ENCODE assay signal across 6 worm cellular contexts in the genomic region with DNA sequence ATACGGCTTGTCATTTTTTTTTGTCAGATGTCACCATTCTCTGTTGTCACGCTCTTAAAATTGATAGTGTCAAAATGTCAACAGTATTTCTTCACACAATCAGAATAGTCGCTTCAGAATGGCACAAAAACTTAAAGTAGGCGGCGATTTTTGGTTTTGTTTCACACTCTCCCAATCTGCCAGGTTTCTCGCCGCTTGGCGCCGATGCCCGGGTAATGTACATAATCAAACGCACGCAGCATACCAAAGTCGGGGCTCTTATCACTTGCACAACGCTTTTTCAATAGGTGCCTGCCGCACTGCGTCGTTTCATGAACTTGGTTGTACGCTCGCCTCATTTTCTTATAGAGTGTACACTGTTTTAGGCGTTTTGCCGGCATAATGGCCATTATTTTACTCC.
TF ChIP-seq lines count a peak whose summit lies in the region.

No protein-coding gene starts in this region.

TF ChIP-seq in whole organism, L1 larva, 84 proteins besides CTCF, POLR2A, EP300 and RAD21:
- TF ChIP-seq efl-1 (optimal IDR thresholded peaks at IDR 0.05; lab: Kevin White, UChicago), result no peak
- peak in 1 of 2 experiments; percentile 71 for TF ChIP-seq efl-1 (GFP tag; optimal IDR thresholded peaks at IDR 0.05 in 1 of 2; lab: Kevin White, UChicago)
- TF ChIP-seq aly-2 (tag; optimal IDR thresholded peaks at IDR 0.05; lab: Kevin White, UChicago), result no peak
- TF ChIP-seq elt-2 (tag; optimal IDR thresholded peaks at IDR 0.05; lab: Kevin White, UChicago), result peak; percentile 67
- no peak for TF ChIP-seq nhr-19 (GFP tag; conservative IDR thresholded peaks at IDR 0.05; lab: Robert Waterston, UW)
- peak in 1 of 2 experiments; percentile 3 for TF ChIP-seq lin-35 (GFP tag; optimal IDR thresholded peaks at IDR 0.05; lab: Kevin White, UChicago)

TF ChIP-seq in whole organism, L2 larva, 48 proteins besides CTCF, POLR2A, EP300 and RAD21:
- no peak for TF ChIP-seq dmd-4 (tag; optimal IDR thresholded peaks at IDR 0.05; lab: Kevin White, UChicago)
- no peak for TF ChIP-seq nhr-25 (tag; optimal IDR thresholded peaks at IDR 0.05; lab: Kevin White, UChicago)
- TF ChIP-seq nhr-21 (tag; optimal IDR thresholded peaks at IDR 0.05; lab: Kevin White, UChicago), result no peak
- no peak for TF ChIP-seq mbf-1 (tag; optimal IDR thresholded peaks at IDR 0.05; lab: Kevin White, UChicago)
- TF ChIP-seq fos-1 (tag; optimal IDR thresholded peaks at IDR 0.05; lab: Kevin White, UChicago), result peak; percentile 36
- peak; percentile 22 for TF ChIP-seq gmeb-1 (tag; optimal IDR thresholded peaks at IDR 0.05; lab: Kevin White, UChicago)

TF ChIP-seq in whole organism, L3 larva, 47 proteins besides CTCF, POLR2A, EP300 and RAD21:
- no peak for TF ChIP-seq ceh-9 (tag; optimal IDR thresholded peaks at IDR 0.05; lab: Kevin White, UChicago)
- TF ChIP-seq egl-5 (tag; optimal IDR thresholded peaks at IDR 0.05; lab: Kevin White, UChicago), result no peak
- TF ChIP-seq pqm-1 (tag; optimal IDR thresholded peaks at IDR 0.05; lab: Kevin White, UChicago), result peak; percentile 55
- no peak for TF ChIP-seq ztf-11 (tag; optimal IDR thresholded peaks at IDR 0.05; lab: Kevin White, UChicago)
- no peak for TF ChIP-seq fos-1 (tag; optimal IDR thresholded peaks at IDR 0.05; lab: Kevin White, UChicago)
- TF ChIP-seq lin-15B (tag; optimal IDR thresholded peaks at IDR 0.05; lab: Kevin White, UChicago), result no peak
- TF ChIP-seq unc-39 (tag; optimal IDR thresholded peaks at IDR 0.05; lab: Kevin White, UChicago), result no peak
- TF ChIP-seq nhr-12 (tag; optimal IDR thresholded peaks at IDR 0.05; lab: Kevin White, UChicago), result no peak
- TF ChIP-seq ceh-28 (tag; optimal IDR thresholded peaks at IDR 0.05; lab: Kevin White, UChicago), result no peak
- peak; percentile 87 for TF ChIP-seq elt-2 (tag; optimal IDR thresholded peaks at IDR 0.05; lab: Kevin White, UChicago)
- no peak for TF ChIP-seq mml-1 (tag; optimal IDR thresholded peaks at IDR 0.05; lab: Kevin White, UChicago)
- TF ChIP-seq ztf-4 (tag; optimal IDR thresholded peaks at IDR 0.05; lab: Kevin White, UChicago), result no peak
- TF ChIP-seq egl-27 (tag; optimal IDR thresholded peaks at IDR 0.05; lab: Kevin White, UChicago), result no peak
- no peak for TF ChIP-seq fkh-10 (GFP tag; optimal IDR thresholded peaks at IDR 0.05; lab: Kevin White, UChicago)
- TF ChIP-seq ama-1 (optimal IDR thresholded peaks at IDR 0.05; lab: Kevin White, UChicago), result no peak
- no peak for TF ChIP-seq lsy-12 (tag; optimal IDR thresholded peaks at IDR 0.05; lab: Kevin White, UChicago)

TF ChIP-seq in whole organism, L4 larva, 104 proteins besides CTCF, POLR2A, EP300 and RAD21:
- TF ChIP-seq hif-1 (tag; optimal IDR thresholded peaks at IDR 0.05; lab: Kevin White, UChicago) (peak in 1 of 2 experiments; percentile 41), dve-1 (tag; optimal IDR thresholded peaks at IDR 0.05; lab: Kevin White, UChicago; ENCODE audit: insufficient read depth) (peak; percentile 48), hlh-11 (tag; optimal IDR thresholded peaks at IDR 0.05; lab: Kevin White, UChicago) (peak; percentile 69), mxl-2 (GFP tag; conservative IDR thresholded peaks at IDR 0.05; lab: Robert Waterston, UW) (0 out of 2 replicates have a peak, but pooled peaks have one; percentile 5), mdl-1 (tag; optimal IDR thresholded peaks at IDR 0.05; lab: Kevin White, UChicago) (peak in 1 of 2 experiments; percentile 10), nhr-237 (tag; optimal IDR thresholded peaks at IDR 0.05; lab: Kevin White, UChicago) (no peak), saeg-2 (GFP tag; IDR thresholded peaks at IDR 0.05; lab: Robert Waterston, UW) (no peak), nhr-76 (tag; optimal IDR thresholded peaks at IDR 0.05; lab: Kevin White, UChicago) (no peak), nhr-28 (tag; optimal IDR thresholded peaks at IDR 0.05; lab: Kevin White, UChicago) (peak; percentile 26), mxl-3 (GFP tag; optimal IDR thresholded peaks at IDR 0.05; lab: Kevin White, UChicago) (peak; percentile 9), daf-16 (GFP tag; optimal IDR thresholded peaks at IDR 0.05; lab: Kevin White, UChicago) (no peak), daf-16 (tag; optimal IDR thresholded peaks at IDR 0.05; lab: Kevin White, UChicago) (peak; percentile 59), ZK546.5 (tag; optimal IDR thresholded peaks at IDR 0.05; lab: Kevin White, UChicago) (no peak), php-3 (GFP tag; IDR thresholded peaks at IDR 0.05; lab: Robert Waterston, UW) (0 out of 2 replicates have a peak, but pooled peaks have one; percentile 34), pqm-1 (tag; optimal IDR thresholded peaks at IDR 0.05; lab: Kevin White, UChicago) (peak; percentile 74), dmd-6 (GFP tag; IDR thresholded peaks at IDR 0.05; lab: Robert Waterston, UW) (peak; percentile 72)

TF ChIP-seq in whole organism, late embryonic, 69 proteins besides CTCF, POLR2A, EP300 and RAD21:
- TF ChIP-seq zip-5 (tag; optimal IDR thresholded peaks at IDR 0.05; lab: Kevin White, UChicago) (no peak), pros-1 (tag; optimal IDR thresholded peaks at IDR 0.05; lab: Kevin White, UChicago) (no peak), elt-2 (tag; optimal IDR thresholded peaks at IDR 0.05; lab: Kevin White, UChicago) (peak; percentile 20), ceh-48 (tag; optimal IDR thresholded peaks at IDR 0.05; lab: Kevin White, UChicago) (no peak), ceh-22 (tag; optimal IDR thresholded peaks at IDR 0.05; lab: Kevin White, UChicago) (no peak)

TF ChIP-seq in whole organism, young adult, 124 proteins besides CTCF, POLR2A, EP300 and RAD21:
- TF ChIP-seq nhr-80 (tag; optimal IDR thresholded peaks at IDR 0.05; lab: Kevin White, UChicago) (peak; percentile 91), egl-18 (GFP tag; IDR thresholded peaks at IDR 0.05; lab: Robert Waterston, UW) (no peak)
